Fruit fly (Drosophila melanogaster): Measurements from ENCODE around the gene Ada.
A peak's percentile ranks its signal among the peaks of the same experiment; 100 is the strongest.

Gene Ada

DNA sequence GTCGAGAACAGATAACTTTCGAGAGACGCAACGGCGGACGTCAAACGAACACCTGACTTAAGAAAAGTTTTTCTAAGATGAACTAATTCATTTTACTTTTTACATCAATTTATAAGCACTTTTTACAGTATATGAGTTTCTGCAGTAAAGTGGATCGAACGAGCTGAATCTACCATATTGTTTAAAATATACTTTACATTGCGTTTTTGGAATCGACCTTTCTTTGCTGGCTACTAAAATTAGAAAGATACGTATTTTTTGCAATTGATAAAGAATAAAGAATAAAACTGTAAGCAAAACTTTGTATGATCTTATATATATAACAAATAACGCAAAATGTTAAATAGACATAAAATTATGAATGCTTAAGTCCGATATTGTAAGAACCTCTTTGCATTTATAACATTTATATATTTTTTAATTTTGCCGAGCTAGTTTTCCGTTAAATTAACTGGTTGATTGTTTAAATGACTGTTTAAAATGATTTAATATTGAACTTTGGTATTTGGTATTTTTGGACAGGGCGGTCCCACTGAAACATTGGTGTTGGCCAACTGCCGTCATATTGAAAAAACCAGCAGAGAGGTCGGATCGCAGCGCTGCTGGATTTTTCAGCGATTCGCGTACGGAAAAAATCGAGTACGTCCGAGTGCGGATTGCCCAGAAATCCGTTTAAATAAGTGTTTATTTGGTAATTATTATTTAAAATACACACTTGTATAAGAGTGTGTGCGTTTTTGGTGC lies 12.9 kb upstream of the Ada start, which contains the start of gene Kdm2 (continued):
- TF ChIP-seq CG1647 (GFP tag; optimal IDR thresholded peaks at IDR 0.05) = peak; percentile 8
- TF ChIP-seq CG2712 (tag; optimal IDR thresholded peaks at IDR 0.05) = peak; percentile 40
- TF ChIP-seq CG14710 (tag; optimal IDR thresholded peaks at IDR 0.05) = peak; percentile 49
- TF ChIP-seq z (GFP tag; IDR thresholded peaks at IDR 0.05) = no peak
- no peak for TF ChIP-seq CHES-1-like (GFP tag; optimal IDR thresholded peaks at IDR 0.05)
- no peak for TF ChIP-seq CG16863 (GFP tag; optimal IDR thresholded peaks at IDR 0.05)
- peak; percentile 11 for TF ChIP-seq CG12071 (GFP tag; optimal IDR thresholded peaks at IDR 0.05)
- TF ChIP-seq maf-S (GFP tag; optimal IDR thresholded peaks at IDR 0.05) = no peak
- no peak for TF ChIP-seq E2f1 (GFP tag; IDR thresholded peaks at IDR 0.05)
- no peak for TF ChIP-seq CG4404 (GFP tag; IDR thresholded peaks at IDR 0.05)
- no peak for TF ChIP-seq Blimp-1 (GFP tag; optimal IDR thresholded peaks at IDR 0.05)
- TF ChIP-seq Dad (GFP tag; optimal IDR thresholded peaks at IDR 0.05) = no peak
- no peak for TF ChIP-seq pita (GFP tag; optimal IDR thresholded peaks at IDR 0.05)
- peak; percentile 9 for TF ChIP-seq caup (GFP tag; optimal IDR thresholded peaks at IDR 0.05; ENCODE audit: severe bottlenecking)
- TF ChIP-seq CG15514 (GFP tag; optimal IDR thresholded peaks at IDR 0.05) = peak; percentile 96
- no peak for TF ChIP-seq CG1602 (GFP tag; optimal IDR thresholded peaks at IDR 0.05)
- no peak for TF ChIP-seq CG1832 (GFP tag; optimal IDR thresholded peaks at IDR 0.05)
- TF ChIP-seq CG13123 (GFP tag; optimal IDR thresholded peaks at IDR 0.05) = no peak
- no peak for TF ChIP-seq Lim3 (GFP tag; IDR thresholded peaks at IDR 0.05)
- no peak for TF ChIP-seq Dip2 (GFP tag; IDR thresholded peaks at IDR 0.05)
- TF ChIP-seq CG10366 (GFP tag; IDR thresholded peaks at IDR 0.05) = no peak
- TF ChIP-seq dan (GFP tag; IDR thresholded peaks at IDR 0.05) = no peak
- TF ChIP-seq CG2120 (GFP tag; optimal IDR thresholded peaks at IDR 0.05) = no peak
- TF ChIP-seq her (GFP tag; optimal IDR thresholded peaks at IDR 0.05) = no peak
- peak; percentile 49 for TF ChIP-seq tap (tag; optimal IDR thresholded peaks at IDR 0.05)
- peak; percentile 12 for TF ChIP-seq CG10979 (tag; optimal IDR thresholded peaks at IDR 0.05)
- no peak for TF ChIP-seq CG3838 (GFP tag; optimal IDR thresholded peaks at IDR 0.05)
- TF ChIP-seq CG10274 (GFP tag; optimal IDR thresholded peaks at IDR 0.05) = no peak
- no peak for TF ChIP-seq CG13424 (tag; optimal IDR thresholded peaks at IDR 0.05)
- TF ChIP-seq NC2β (GFP tag; optimal IDR thresholded peaks at IDR 0.05) = no peak
- TF ChIP-seq jing (GFP tag; optimal IDR thresholded peaks at IDR 0.05) = no peak
- no peak for TF ChIP-seq ac (GFP tag; optimal IDR thresholded peaks at IDR 0.05)
- no peak for TF ChIP-seq Sin3A (optimal IDR thresholded peaks at IDR 0.05)
- TF ChIP-seq wor (GFP tag; IDR thresholded peaks at IDR 0.05) = no peak
- TF ChIP-seq CG11696 (GFP tag; IDR thresholded peaks at IDR 0.05) = no peak
- TF ChIP-seq BtbVII (GFP tag; optimal IDR thresholded peaks at IDR 0.05) = peak; percentile 34
- no peak for TF ChIP-seq CG10209 (GFP tag; optimal IDR thresholded peaks at IDR 0.05)
- TF ChIP-seq CG43689 (GFP tag; IDR thresholded peaks at IDR 0.05) = no peak
- no peak for TF ChIP-seq sens-2 (GFP tag; IDR thresholded peaks at IDR 0.05)
- no peak for TF ChIP-seq chinmo (GFP tag; IDR thresholded peaks at IDR 0.05; ENCODE audit: partially characterized antibody)
- TF ChIP-seq ash1 (GFP tag; optimal IDR thresholded peaks at IDR 0.05) = no peak
- TF ChIP-seq Dref (GFP tag; IDR thresholded peaks at IDR 0.05) = no peak
- no peak for TF ChIP-seq kay (GFP tag; optimal IDR thresholded peaks at IDR 0.05)
- TF ChIP-seq CoRest (tag; optimal IDR thresholded peaks at IDR 0.05) = no peak
- TF ChIP-seq CG8359 (GFP tag; optimal IDR thresholded peaks at IDR 0.05; ENCODE audit: borderline replicate concordance) = no peak
- TF ChIP-seq esg (GFP tag; conservative IDR thresholded peaks at IDR 0.05) = no peak
- no peak for TF ChIP-seq ham (GFP tag; IDR thresholded peaks at IDR 0.05)
- TF ChIP-seq Rx (GFP tag; IDR thresholded peaks at IDR 0.05) = no peak
- no peak for TF ChIP-seq dati (GFP tag; IDR thresholded peaks at IDR 0.05)
- no peak for TF ChIP-seq ken (GFP tag; IDR thresholded peaks at IDR 0.05)
- TF ChIP-seq Tbp (GFP tag; optimal IDR thresholded peaks at IDR 0.05) = no peak
